Worm (Caenorhabditis elegans) whole organism, mixed stage, embryonic: ENCODE measurements around the gene glb-11.

ENCODE experiments used
- M03D4.4 ChIP-seq: sonication (generic microtip); optimal IDR thresholded peaks from 2 replicates; lab custom pipeline; 2017; ENCODE audit warnings: mild to moderate bottlenecking, missing genetic modification characterization, missing compliant biosample characterization
- bed-3 ChIP-seq: fragments of 200-800 bp; sonication (Bioruptor generic); optimal IDR thresholded peaks from 3 replicates; lab custom pipeline; 2018; ENCODE audit warnings: mild to moderate bottlenecking, missing genetic modification characterization, moderate library complexity, missing compliant biosample characterization
- blmp-1 ChIP-seq: fragments of 150-350 bp; optimal IDR thresholded peaks from 2 replicates; lab custom pipeline; 2014; ENCODE audit warnings: missing biosample characterization, missing genetic modification characterization
- ceh-39 ChIP-seq: fragments of 150-350 bp; optimal IDR thresholded peaks from 2 replicates; lab custom pipeline; 2014; ENCODE audit warnings: missing biosample characterization, missing genetic modification characterization
- ceh-43 ChIP-seq: fragments of 200-800 bp; sonication (Bioruptor generic); optimal IDR thresholded peaks from 2 replicates; lab custom pipeline; 2018; ENCODE audit warnings: mild to moderate bottlenecking, missing genetic modification characterization, moderate library complexity, missing compliant biosample characterization
- ceh-83 ChIP-seq: fragments of 200-800 bp; sonication (Bioruptor generic); optimal IDR thresholded peaks from 2 replicates; lab custom pipeline; 2018; ENCODE audit warnings: mild to moderate bottlenecking, missing genetic modification characterization, missing compliant biosample characterization
- ces-1 ChIP-seq: fragments of 150-350 bp; optimal IDR thresholded peaks from 2 replicates; lab custom pipeline; 2014; ENCODE audit warnings: missing biosample characterization, missing genetic modification reagents, missing genetic modification characterization
- cnd-1 ChIP-seq: fragments of 200-800 bp; sonication (Bioruptor generic); optimal IDR thresholded peaks from 2 replicates; lab custom pipeline; 2018; ENCODE audit warnings: mild to moderate bottlenecking, missing genetic modification characterization, missing compliant biosample characterization
- drap-1 ChIP-seq: fragments of 200-800 bp; sonication (Bioruptor generic); optimal IDR thresholded peaks from 3 replicates; lab custom pipeline; 2018; ENCODE audit warnings: mild to moderate bottlenecking, missing genetic modification characterization, missing compliant biosample characterization
- elt-1 ChIP-seq: sonication (generic microtip); optimal IDR thresholded peaks from 2 replicates; lab custom pipeline; 2017; ENCODE audit warnings: missing genetic modification characterization, mild to moderate bottlenecking, missing compliant biosample characterization, antibody characterized with exemption, moderate library complexity, borderline replicate concordance; ENCODE audit not compliant: insufficient read depth
- elt-3 ChIP-seq: fragments of 150-350 bp; optimal IDR thresholded peaks from 2 replicates; lab custom pipeline; 2014; ENCODE audit warnings: missing biosample characterization, missing genetic modification characterization
- flh-1 ChIP-seq: fragments of 200-800 bp; sonication (Bioruptor generic); optimal IDR thresholded peaks from 2 replicates; lab custom pipeline; 2018; ENCODE audit warnings: mild to moderate bottlenecking, missing genetic modification characterization, moderate library complexity, missing compliant biosample characterization
- ham-2 ChIP-seq: fragments of 200-800 bp; sonication (Bioruptor generic); optimal IDR thresholded peaks from 2 replicates; lab custom pipeline; 2018; ENCODE audit warnings: mild to moderate bottlenecking, missing genetic modification characterization, missing compliant biosample characterization
- hlh-1 ChIP-seq: fragments of 150-350 bp; optimal IDR thresholded peaks from 2 replicates; lab custom pipeline; 2014; ENCODE audit warnings: missing biosample characterization, missing genetic modification reagents, missing genetic modification characterization
- lin-13 ChIP-seq: fragments of 150-350 bp; optimal IDR thresholded peaks from 2 replicates; lab custom pipeline; 2014; ENCODE audit warnings: missing biosample characterization, missing genetic modification characterization
- lin-32 ChIP-seq: fragments of 200-800 bp; sonication (Bioruptor generic); optimal IDR thresholded peaks from 2 replicates; lab custom pipeline; 2018; ENCODE audit warnings: mild to moderate bottlenecking, missing genetic modification characterization, missing compliant biosample characterization
- lsy-2 ChIP-seq: fragments of 150-350 bp; optimal IDR thresholded peaks from 2 replicates; lab custom pipeline; 2014; ENCODE audit warnings: missing biosample characterization, missing genetic modification characterization
- mab-5 ChIP-seq: fragments of 150-350 bp; optimal IDR thresholded peaks from 2 replicates; lab custom pipeline; 2014; ENCODE audit warnings: missing biosample characterization, missing genetic modification characterization
- mep-1 ChIP-seq: fragments of 150-350 bp; optimal IDR thresholded peaks from 2 replicates; lab custom pipeline; 2017; ENCODE audit warnings: missing biosample characterization, missing genetic modification reagents, missing genetic modification characterization, inconsistent platforms
- mls-2 ChIP-seq: sonication (generic microtip); optimal IDR thresholded peaks from 2 replicates; lab custom pipeline; 2016; ENCODE audit warnings: mild to moderate bottlenecking, missing genetic modification characterization, moderate library complexity, missing compliant biosample characterization
- nhr-12 ChIP-seq: fragments of 150-350 bp; optimal IDR thresholded peaks from 2 replicates; lab custom pipeline; 2014; ENCODE audit warnings: missing biosample characterization, missing genetic modification characterization
- nhr-2 ChIP-seq: fragments of 150-350 bp; optimal IDR thresholded peaks from 2 replicates; lab custom pipeline; 2014; ENCODE audit warnings: missing biosample characterization, missing genetic modification characterization
- nhr-237 ChIP-seq: fragments of 150-350 bp; optimal IDR thresholded peaks from 2 replicates; lab custom pipeline; 2014; ENCODE audit warnings: missing biosample characterization, missing genetic modification characterization
- nhr-28 ChIP-seq: fragments of 150-350 bp; optimal IDR thresholded peaks from 2 replicates; lab custom pipeline; 2014; ENCODE audit warnings: missing biosample characterization, missing genetic modification characterization
- nhr-76 ChIP-seq: sonication (generic microtip); optimal IDR thresholded peaks from 2 replicates; lab custom pipeline; 2017; ENCODE audit warnings: missing biosample characterization, missing genetic modification characterization
- pha-4 ChIP-seq: fragments of 150-350 bp; optimal IDR thresholded peaks from 2 replicates; lab custom pipeline; 2018; ENCODE audit warnings: missing biosample characterization, missing genetic modification reagents, missing genetic modification characterization
- sem-2 ChIP-seq: fragments of 200-800 bp; sonication (Bioruptor generic); optimal IDR thresholded peaks from 2 replicates; lab custom pipeline; 2018; ENCODE audit warnings: mild to moderate bottlenecking, missing genetic modification characterization, missing compliant biosample characterization
- snpc-4 ChIP-seq: fragments of 150-350 bp; optimal IDR thresholded peaks from 2 replicates; lab custom pipeline; 2014; ENCODE audit warnings: missing biosample characterization, missing genetic modification characterization
- sptf-1 ChIP-seq: sonication (generic microtip); optimal IDR thresholded peaks from 2 replicates; lab custom pipeline; 2017; ENCODE audit warnings: mild to moderate bottlenecking, missing genetic modification characterization, moderate library complexity, missing compliant biosample characterization
- tbx-8 ChIP-seq: fragments of 200-800 bp; sonication (Bioruptor generic); optimal IDR thresholded peaks from 2 replicates; lab custom pipeline; 2018; ENCODE audit warnings: mild to moderate bottlenecking, missing genetic modification characterization, moderate library complexity, missing compliant biosample characterization
- unc-120 ChIP-seq: sonication (generic microtip); optimal IDR thresholded peaks from 2 replicates; lab custom pipeline; 2017; ENCODE audit warnings: missing genetic modification characterization, missing compliant biosample characterization; ENCODE audit not compliant: poor library complexity, severe bottlenecking
- unc-39 ChIP-seq: fragments of 150-350 bp; optimal IDR thresholded peaks from 2 replicates; lab custom pipeline; 2014; ENCODE audit warnings: missing biosample characterization, missing genetic modification characterization
- unc-62 ChIP-seq: fragments of 150-350 bp; optimal IDR thresholded peaks from 2 replicates; lab custom pipeline; 2014; ENCODE audit warnings: missing biosample characterization, missing genetic modification reagents, missing genetic modification characterization
- zip-8 ChIP-seq: fragments of 150-350 bp; optimal IDR thresholded peaks from 2 replicates; lab custom pipeline; 2014; ENCODE audit warnings: missing biosample characterization, missing genetic modification characterization
- ztf-11 ChIP-seq: fragments of 150-350 bp; optimal IDR thresholded peaks from 2 replicates; lab custom pipeline; 2014; ENCODE audit warnings: missing biosample characterization, missing genetic modification characterization

glb-11 gene

DNA sequence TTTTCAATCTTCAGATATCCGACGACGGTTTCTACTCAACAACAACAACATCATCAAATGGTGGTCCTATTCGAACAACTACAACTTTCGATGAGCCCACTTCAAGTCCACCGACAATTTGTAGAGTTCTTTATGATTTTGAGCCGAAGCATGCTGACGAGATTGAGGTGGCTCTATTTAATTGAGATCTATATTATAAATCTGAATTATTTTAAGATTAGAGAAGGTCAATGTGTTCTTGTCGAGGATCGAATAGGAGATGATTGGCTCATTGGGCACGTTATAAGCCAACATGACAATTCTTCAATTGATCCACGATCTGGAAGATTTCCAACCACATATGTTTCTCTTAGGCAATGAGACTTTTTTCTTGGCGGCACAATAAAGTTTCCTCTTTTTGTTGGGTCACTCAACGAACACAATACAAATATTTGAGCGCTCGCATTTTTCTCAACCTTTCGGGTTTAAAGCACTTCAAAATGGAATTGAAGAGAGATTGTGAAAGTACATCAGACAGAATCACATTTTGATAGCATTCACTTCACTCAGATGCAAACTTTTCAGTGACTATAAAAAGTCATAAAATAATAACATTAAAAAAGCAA, 23.5 kb upstream of the glb-11 start:
- TF ChIP-seq flh-1 (GFP tag; lab: Kevin White, UChicago), result no peak
- no peak for TF ChIP-seq elt-3 (tag; lab: Kevin White, UChicago)
- TF ChIP-seq ztf-11, result no peak
- no peak for TF ChIP-seq ham-2
- TF ChIP-seq mab-5 (tag; lab: Kevin White, UChicago), result no peak
- no peak for TF ChIP-seq ceh-39 (tag; lab: Kevin White, UChicago)
- no peak for TF ChIP-seq lin-13 (tag; lab: Kevin White, UChicago)
- no peak for TF ChIP-seq elt-1 (tag; lab: Kevin White, UChicago)
- TF ChIP-seq ceh-83 (GFP tag; lab: Kevin White, UChicago), result no peak
- TF ChIP-seq nhr-76 (tag; lab: Kevin White, UChicago), result no peak
- TF ChIP-seq sem-2 (GFP tag; lab: Kevin White, UChicago), result no peak
- no peak for TF ChIP-seq drap-1 (GFP tag; lab: Kevin White, UChicago)
- TF ChIP-seq tbx-8 (GFP tag; lab: Kevin White, UChicago), result no peak
- no peak for TF ChIP-seq mls-2
- TF ChIP-seq lsy-2 (tag; lab: Kevin White, UChicago), result no peak
- no peak for TF ChIP-seq cnd-1 (tag; lab: Kevin White, UChicago)

DNA sequence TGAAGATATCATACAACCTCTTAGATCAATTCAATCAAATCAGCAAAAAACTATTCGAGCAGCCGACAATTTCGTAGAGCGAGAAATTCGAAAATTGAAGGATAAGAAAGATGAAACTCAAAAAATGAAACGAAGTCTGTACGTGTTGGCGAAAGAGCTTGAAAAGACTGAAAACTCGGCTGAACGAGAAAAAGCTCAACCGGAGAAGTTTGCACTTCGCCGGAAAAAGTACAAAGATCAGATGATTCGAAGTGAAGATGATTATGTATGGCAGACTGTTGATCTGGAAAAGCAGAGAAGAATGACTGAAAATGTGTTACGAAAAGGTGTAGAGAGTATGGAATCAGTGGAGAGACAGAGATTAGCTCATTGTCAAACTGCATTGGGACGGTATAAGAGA, 21.1 kb upstream of the glb-11 start:
- TF ChIP-seq M03D4.4 (tag; lab: Kevin White, UChicago) (no peak), pha-4 (tag; lab: Kevin White, UChicago) (no peak), drap-1 (GFP tag; lab: Kevin White, UChicago) (no peak), sem-2 (GFP tag; lab: Kevin White, UChicago) (no peak), nhr-2 (tag; lab: Kevin White, UChicago) (no peak)

DNA sequence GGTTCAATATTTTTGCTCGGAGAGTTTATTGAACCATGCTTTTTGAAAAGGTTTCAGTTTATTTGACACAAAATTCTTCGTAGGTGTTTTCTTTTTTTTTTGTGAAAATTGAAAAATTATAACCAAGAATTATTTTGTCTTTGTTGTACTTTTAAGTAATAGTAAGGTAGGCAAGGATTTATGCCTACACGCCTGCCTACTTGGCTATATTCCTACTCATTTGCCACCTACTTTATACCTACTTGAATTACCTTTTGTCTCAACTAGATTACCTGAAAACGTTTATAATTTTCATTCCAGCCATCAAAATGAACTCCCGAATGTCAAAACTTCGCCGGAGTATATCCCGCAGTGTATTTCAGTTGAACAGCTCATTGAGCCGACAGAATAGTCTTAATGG, 20.0 kb upstream of the glb-11 start, which contains the start of gene C36E8.4:
Gene C36E8.4, plus strand, starts transcription at position 301 of the 400 bp plus-strand sequence.
- no peak for TF ChIP-seq nhr-76 (tag; lab: Kevin White, UChicago)

DNA sequence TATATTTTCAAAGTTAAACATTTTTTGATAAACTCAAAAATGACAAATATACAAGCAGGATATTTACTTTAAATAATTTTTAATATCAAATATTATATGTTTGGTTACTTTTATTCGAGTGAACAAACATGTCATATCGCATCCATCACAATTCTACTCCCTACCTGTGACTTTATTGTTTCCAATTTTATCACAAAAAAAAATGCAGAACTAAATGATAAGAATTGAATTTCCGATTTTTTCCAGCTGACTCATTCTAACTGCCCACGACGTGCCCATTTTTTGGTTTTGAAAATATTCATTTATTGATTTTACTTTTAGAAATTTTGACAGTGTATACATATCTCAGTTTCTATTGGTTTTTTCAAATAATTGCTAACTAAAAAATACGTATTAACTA, 19.0 kb upstream of the glb-11 start:
- TF ChIP-seq flh-1 (GFP tag; lab: Kevin White, UChicago), result no peak
- TF ChIP-seq ham-2, result no peak
- no peak for TF ChIP-seq bed-3 (GFP tag; lab: Kevin White, UChicago)
- TF ChIP-seq snpc-4 (tag; lab: Kevin White, UChicago), result no peak
- TF ChIP-seq ceh-43 (GFP tag; lab: Kevin White, UChicago), result no peak
- TF ChIP-seq lsy-2 (tag; lab: Kevin White, UChicago), result no peak
- no peak for TF ChIP-seq tbx-8 (GFP tag; lab: Kevin White, UChicago)

DNA sequence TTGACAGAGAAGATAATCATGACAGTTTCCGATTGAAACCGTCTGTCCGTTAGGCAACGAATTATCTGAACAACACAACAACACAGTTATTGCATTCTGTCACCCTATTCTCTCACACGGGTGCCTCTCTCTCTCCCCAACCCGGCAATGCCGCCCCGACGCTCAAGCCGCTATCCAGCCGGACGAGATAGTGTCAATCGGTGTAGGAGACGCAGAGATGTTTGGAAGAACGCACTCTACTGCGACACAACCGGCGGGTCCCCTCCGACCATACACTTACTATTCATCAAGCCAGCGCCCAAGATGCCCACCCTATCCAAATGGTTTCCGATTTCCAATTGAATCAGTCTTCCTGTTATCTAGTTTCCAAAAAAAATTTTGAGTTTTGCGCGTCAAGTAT, 18.2 kb upstream of the glb-11 start:
- TF ChIP-seq sptf-1 (peak; percentile 25), hlh-1 (tag; lab: Kevin White, UChicago) (no peak), sem-2 (GFP tag; lab: Kevin White, UChicago) (no peak), ceh-43 (GFP tag; lab: Kevin White, UChicago) (no peak), ham-2 (peak; percentile 99), drap-1 (GFP tag; lab: Kevin White, UChicago) (no peak), mab-5 (tag; lab: Kevin White, UChicago) (no peak), pha-4 (tag; lab: Kevin White, UChicago) (no peak), ztf-11 (no peak), unc-120 (tag; lab: Kevin White, UChicago) (peak; percentile 39), elt-1 (tag; lab: Kevin White, UChicago) (no peak), unc-39 (tag; lab: Kevin White, UChicago) (no peak), nhr-28 (no peak), mep-1 (tag; lab: Kevin White, UChicago) (no peak), nhr-76 (tag; lab: Kevin White, UChicago) (no peak), M03D4.4 (tag; lab: Kevin White, UChicago) (no peak), flh-1 (GFP tag; lab: Kevin White, UChicago) (no peak), lin-32 (GFP tag; lab: Kevin White, UChicago) (no peak), ceh-83 (GFP tag; lab: Kevin White, UChicago) (no peak), bed-3 (GFP tag; lab: Kevin White, UChicago) (no peak), nhr-2 (tag; lab: Kevin White, UChicago) (no peak), tbx-8 (GFP tag; lab: Kevin White, UChicago) (no peak), lin-13 (tag; lab: Kevin White, UChicago) (no peak), ceh-39 (tag; lab: Kevin White, UChicago) (no peak), ces-1 (GFP tag; lab: Kevin White, UChicago) (peak; percentile 35), nhr-237 (tag; lab: Kevin White, UChicago) (no peak), elt-3 (tag; lab: Kevin White, UChicago) (no peak), nhr-12 (tag; lab: Kevin White, UChicago) (no peak), cnd-1 (tag; lab: Kevin White, UChicago) (peak; percentile 43), mls-2 (peak; percentile 38), lsy-2 (tag; lab: Kevin White, UChicago) (no peak), blmp-1 (no peak), zip-8 (tag; lab: Kevin White, UChicago) (no peak), unc-62 (GFP tag; lab: Kevin White, UChicago) (peak; percentile 50), snpc-4 (tag; lab: Kevin White, UChicago) (no peak)
- TF ChIP-seq, all 35 proteins: peak for 7
